Fruit fly (Drosophila melanogaster): ENCODE measurements around the gene Cpr97Eb.
A peak's percentile ranks its signal among the peaks of the same experiment; 100 is the strongest.

Cpr97Eb gene

DNA sequence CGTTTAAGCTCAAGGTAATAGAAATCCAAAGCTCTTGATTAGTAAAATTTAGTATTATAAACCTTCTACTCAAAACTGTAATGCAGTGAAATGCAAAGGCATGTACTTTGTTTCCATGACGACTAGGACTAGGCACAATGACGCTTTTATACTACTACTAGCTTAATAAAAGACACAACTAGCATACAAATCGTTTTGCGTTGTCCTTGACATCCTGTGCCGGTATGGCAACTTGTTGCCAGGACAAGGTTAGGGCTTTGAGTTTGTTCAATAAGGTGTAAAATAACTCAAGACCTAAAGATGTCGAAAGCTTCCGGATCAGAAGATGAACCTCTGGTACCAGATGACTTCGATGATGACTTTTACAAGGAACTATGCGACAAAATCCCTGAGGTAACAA, 27.4 kb upstream of the Cpr97Eb start, which contains the start of gene CG5882:
Gene CG5882 (plus strand): TSS at position 301 of the 400 bp plus-strand sequence.
- TF ChIP-seq tj (GFP tag; optimal IDR thresholded peaks at IDR 0.05) (no peak), CG1620 (GFP tag; optimal IDR thresholded peaks at IDR 0.05) (no peak), CG11617 (GFP tag; optimal IDR thresholded peaks at IDR 0.05) (no peak), bab1 (GFP tag; optimal IDR thresholded peaks at IDR 0.05) (no peak), cic (GFP tag; optimal IDR thresholded peaks at IDR 0.05) (no peak), CG12768 (GFP tag; optimal IDR thresholded peaks at IDR 0.05) (no peak), CG14711 (tag; optimal IDR thresholded peaks at IDR 0.05) (no peak), Mnt (GFP tag; optimal IDR thresholded peaks at IDR 0.05) (no peak), CG33017 (tag; optimal IDR thresholded peaks at IDR 0.05) (no peak), CG7045 (GFP tag; optimal IDR thresholded peaks at IDR 0.05) (no peak), CG7101 (tag; optimal IDR thresholded peaks at IDR 0.05) (no peak), cnc (optimal IDR thresholded peaks at IDR 0.05) (no peak), pad (GFP tag; optimal IDR thresholded peaks at IDR 0.05) (no peak), toe (GFP tag; optimal IDR thresholded peaks at IDR 0.05) (no peak)

DNA sequence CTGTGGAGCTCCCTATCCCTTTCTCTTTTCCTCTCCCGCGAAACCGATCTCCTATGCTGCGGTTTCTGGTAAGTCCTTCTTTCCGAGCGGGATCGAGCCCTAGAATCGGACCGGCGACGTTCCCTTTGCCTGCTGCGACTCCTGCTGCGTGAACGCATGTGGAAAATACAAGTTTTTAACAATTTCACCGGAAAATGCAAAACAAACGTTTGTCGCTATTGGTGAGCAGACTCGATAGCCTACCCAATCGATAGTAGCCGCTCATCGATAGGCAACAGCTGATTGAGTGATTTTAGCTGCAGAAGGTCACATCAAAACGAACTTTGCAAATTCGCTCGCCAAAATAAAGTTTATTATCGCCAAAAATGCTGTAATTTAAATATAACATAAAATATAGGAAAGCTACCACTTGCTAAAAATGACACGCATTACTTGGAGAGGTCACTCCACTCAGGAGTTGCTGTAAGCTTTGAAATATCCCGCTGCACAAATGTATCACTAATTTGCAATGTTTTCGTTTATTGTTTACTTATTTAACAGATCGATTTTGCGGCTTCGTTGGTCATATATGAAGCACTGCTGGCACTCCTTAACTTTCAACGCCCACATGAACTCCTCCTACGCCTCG, 25.6 kb upstream of the Cpr97Eb start, which contains the start of the genes CG6066 and CG5880:
Gene CG6066 (minus strand): TSS at position 243 of the 628 bp plus-strand sequence.
Gene CG5880 (plus strand): TSS at position 281 of the 628 bp plus-strand sequence.
- no peak for TF ChIP-seq Clk (GFP tag; optimal IDR thresholded peaks at IDR 0.05)
- no peak for TF ChIP-seq kay (GFP tag; ENCODE audit: borderline replicate concordance)
- no peak for TF ChIP-seq Crg-1 (GFP tag; optimal IDR thresholded peaks at IDR 0.05)

DNA sequence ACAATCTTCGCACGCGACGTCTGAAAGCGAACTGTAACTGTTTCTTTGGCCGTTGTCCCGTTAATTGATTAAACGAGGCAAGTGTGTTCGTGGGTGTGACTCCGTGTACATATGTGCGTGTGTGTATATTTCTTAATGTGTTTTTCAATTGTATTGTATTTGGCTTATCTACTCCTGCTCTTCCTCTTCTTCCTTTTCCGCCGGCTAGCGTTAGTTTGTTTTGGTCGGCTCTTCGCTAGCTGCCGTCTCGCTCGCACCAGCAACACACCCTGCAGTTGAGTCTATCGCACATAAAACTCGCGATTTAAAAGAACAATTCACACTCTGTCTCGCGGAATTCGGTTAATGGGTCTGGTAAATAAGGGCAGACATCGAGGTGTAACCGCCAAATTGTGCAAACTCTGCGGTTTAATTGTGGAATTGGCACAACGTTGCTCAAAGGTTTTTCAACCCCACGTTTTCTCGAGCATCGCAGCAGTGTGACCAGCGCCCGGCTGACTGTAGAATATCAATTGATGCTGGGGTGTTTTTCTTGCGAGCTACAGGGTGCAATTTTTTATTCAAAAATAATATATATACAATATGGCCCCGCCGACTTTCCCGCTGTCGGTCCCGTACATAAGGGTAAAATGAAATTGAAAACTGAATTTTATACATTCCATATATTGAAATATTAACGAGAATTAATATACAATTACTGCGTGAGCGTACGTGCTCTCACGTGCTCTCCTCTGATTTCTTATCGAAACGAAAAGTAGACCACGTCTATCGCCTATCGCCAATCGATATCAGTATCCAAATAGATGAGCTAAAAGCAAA, 21.1 kb upstream of the Cpr97Eb start, which contains the start of the genes gb and CG5815:
Gene gb (minus strand): TSS at position 487 of the 819 bp plus-strand sequence.
Gene CG5815 (plus strand): TSS at position 783 of the 819 bp plus-strand sequence.
- TF ChIP-seq cic (GFP tag; optimal IDR thresholded peaks at IDR 0.05) (peak; percentile 96), CG1620 (GFP tag; optimal IDR thresholded peaks at IDR 0.05) (peak; percentile 91), CG12768 (GFP tag; optimal IDR thresholded peaks at IDR 0.05) (peak; percentile 90), Hr96 (GFP tag; optimal IDR thresholded peaks at IDR 0.05) (peak; percentile 84), Mnt (GFP tag; optimal IDR thresholded peaks at IDR 0.05) (peak; percentile 90), cnc (optimal IDR thresholded peaks at IDR 0.05) (no peak), CG7101 (tag; optimal IDR thresholded peaks at IDR 0.05) (peak; percentile 86), toe (GFP tag; optimal IDR thresholded peaks at IDR 0.05) (peak; percentile 93), Crg-1 (GFP tag; optimal IDR thresholded peaks at IDR 0.05) (peak; percentile 83), pad (GFP tag; optimal IDR thresholded peaks at IDR 0.05) (peak; percentile 76), CG11617 (GFP tag; optimal IDR thresholded peaks at IDR 0.05) (peak; percentile 90), Clk (GFP tag; optimal IDR thresholded peaks at IDR 0.05) (peak; percentile 83), ovo (GFP tag; optimal IDR thresholded peaks at IDR 0.05) (peak; percentile 81), bab1 (GFP tag; optimal IDR thresholded peaks at IDR 0.05) (peak; percentile 92), CG14711 (tag; optimal IDR thresholded peaks at IDR 0.05) (peak; percentile 85), tj (GFP tag; optimal IDR thresholded peaks at IDR 0.05) (peak; percentile 86), CG7045 (GFP tag; optimal IDR thresholded peaks at IDR 0.05) (peak; percentile 91), CG5204 (GFP tag; optimal IDR thresholded peaks at IDR 0.05) (peak; percentile 88), CG33017 (tag; optimal IDR thresholded peaks at IDR 0.05) (peak; percentile 85), kay (GFP tag; ENCODE audit: borderline replicate concordance) (no peak)

DNA sequence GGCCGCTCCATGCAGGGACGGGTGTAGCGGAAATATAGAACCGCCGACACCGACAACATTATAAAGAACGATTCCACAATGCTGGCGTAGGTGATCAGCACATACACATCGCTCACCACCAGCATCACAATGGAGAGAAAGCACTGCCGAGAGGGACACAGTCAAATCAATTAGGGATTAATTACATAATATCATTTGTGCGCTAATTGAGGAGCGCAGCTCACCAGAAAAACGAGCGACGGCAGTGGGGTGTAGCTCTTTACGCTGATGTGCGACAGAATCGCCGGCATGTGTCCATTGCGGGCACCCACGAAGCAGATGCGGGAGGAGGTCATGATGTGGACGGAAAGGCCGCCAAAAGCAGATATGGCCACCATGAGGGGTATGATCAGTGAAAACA, 18.5 kb upstream of the Cpr97Eb start:
- TF ChIP-seq CG33017 (tag; optimal IDR thresholded peaks at IDR 0.05) (no peak), kay (GFP tag; ENCODE audit: borderline replicate concordance) (no peak), tj (GFP tag; optimal IDR thresholded peaks at IDR 0.05) (no peak), CG1620 (GFP tag; optimal IDR thresholded peaks at IDR 0.05) (no peak), CG11617 (GFP tag; optimal IDR thresholded peaks at IDR 0.05) (no peak), bab1 (GFP tag; optimal IDR thresholded peaks at IDR 0.05) (no peak)

DNA sequence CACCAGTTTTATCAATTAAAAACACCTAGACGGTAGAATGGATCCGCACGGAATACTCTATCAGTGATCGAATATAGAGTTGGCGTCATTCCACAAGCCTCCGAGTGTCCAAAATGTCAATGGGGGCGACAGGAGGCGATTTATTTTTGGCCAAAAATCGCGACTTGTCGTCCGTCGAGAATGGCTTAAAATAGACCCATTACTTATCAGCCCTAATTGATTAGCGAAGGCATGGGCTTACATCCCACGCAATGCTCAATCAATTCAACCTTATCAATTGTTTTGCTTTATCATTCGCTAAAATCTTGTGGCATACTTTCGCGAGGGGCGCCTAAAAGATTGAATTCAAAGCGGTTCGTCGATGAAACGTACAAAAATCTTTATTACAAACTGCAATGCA, 17.2 kb upstream of the Cpr97Eb start:
- TF ChIP-seq tj (GFP tag; optimal IDR thresholded peaks at IDR 0.05) (no peak), Hr96 (GFP tag; optimal IDR thresholded peaks at IDR 0.05) (no peak), cnc (optimal IDR thresholded peaks at IDR 0.05) (no peak), kay (GFP tag; ENCODE audit: borderline replicate concordance) (no peak), Crg-1 (GFP tag; optimal IDR thresholded peaks at IDR 0.05) (no peak), CG33017 (tag; optimal IDR thresholded peaks at IDR 0.05) (no peak), cic (GFP tag; optimal IDR thresholded peaks at IDR 0.05) (no peak), CG12768 (GFP tag; optimal IDR thresholded peaks at IDR 0.05) (no peak), CG11617 (GFP tag; optimal IDR thresholded peaks at IDR 0.05) (no peak), pad (GFP tag; optimal IDR thresholded peaks at IDR 0.05) (no peak), CG7045 (GFP tag; optimal IDR thresholded peaks at IDR 0.05) (no peak)

DNA sequence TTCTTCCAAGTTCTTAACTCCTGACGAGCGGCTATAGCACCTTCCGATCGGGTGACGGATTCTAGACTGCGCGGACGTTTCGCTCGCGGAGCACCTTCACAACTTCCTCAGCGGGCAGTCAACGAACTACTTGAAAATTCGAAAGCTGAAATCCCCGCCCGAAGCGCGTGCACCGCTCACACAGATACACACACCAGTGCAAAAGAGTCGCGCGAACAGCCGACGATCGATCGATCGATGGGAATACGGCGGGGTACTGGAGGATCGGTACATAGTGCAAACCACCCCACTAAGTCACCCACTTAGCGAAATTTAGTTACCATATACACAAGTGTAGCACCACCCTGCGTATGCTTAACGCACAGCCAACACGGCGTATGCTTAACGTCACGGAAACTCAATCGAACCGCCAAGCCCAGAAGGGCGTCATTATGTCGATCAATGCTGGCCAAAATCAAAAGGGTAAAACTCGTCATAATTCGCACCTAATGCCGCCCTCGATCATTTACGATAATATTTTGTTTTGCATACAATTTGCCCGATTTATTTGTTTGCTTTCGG, 15.3 kb upstream of the Cpr97Eb start, which contains the start of gene CAH9:
Gene CAH9 (minus strand): TSS at position 51 of the 561 bp plus-strand sequence.
- no peak for TF ChIP-seq CG7101 (tag; optimal IDR thresholded peaks at IDR 0.05)
- no peak for TF ChIP-seq CG5204 (GFP tag; optimal IDR thresholded peaks at IDR 0.05)
- TF ChIP-seq pad (GFP tag; optimal IDR thresholded peaks at IDR 0.05), result no peak
- no peak for TF ChIP-seq CG12768 (GFP tag; optimal IDR thresholded peaks at IDR 0.05)
- TF ChIP-seq CG14711 (tag; optimal IDR thresholded peaks at IDR 0.05), result no peak
- no peak for TF ChIP-seq Clk (GFP tag; optimal IDR thresholded peaks at IDR 0.05)
- TF ChIP-seq CG11617 (GFP tag; optimal IDR thresholded peaks at IDR 0.05), result no peak
- no peak for TF ChIP-seq toe (GFP tag; optimal IDR thresholded peaks at IDR 0.05)
